Worm (Caenorhabditis elegans) whole organism, L4/young adult: ENCODE results near the gene fbxb-104.

Experiments used
- dao-5 ChIP-seq: sonication (generic microtip); optimal IDR thresholded peaks from 2 replicates; lab custom pipeline; 2016; ENCODE audit warnings: missing genotype, missing genetic modification characterization, moderate library complexity, missing compliant biosample characterization
- him-1 ChIP-seq: sonication (generic microtip); optimal IDR thresholded peaks from 2 replicates; lab custom pipeline; 2016; ENCODE audit warnings: missing genotype, missing genetic modification reagents, missing genetic modification characterization, missing compliant biosample characterization

ce11 chrII:3436412-3436811 is 40.7 kb downstream of the fbxb-104 start, which contains the start of gene skpo-2:
- TF ChIP-seq dao-5 (tag; lab: Kevin White, UChicago) (no peak), him-1 (no peak)
